Fruit fly (Drosophila melanogaster): ENCODE results near the gene Sprn.

Sprn gene

dm6 chr3L:11878815-11879214, at the start of gene Sprn:
Gene Sprn, plus strand, starts transcription at chr3L:11879115.
- TF ChIP-seq Hr83 (GFP tag; optimal IDR thresholded peaks at IDR 0.05; ENCODE audit: poor library complexity, severe bottlenecking) (no peak), Vsx2 (GFP tag; optimal IDR thresholded peaks at IDR 0.05; ENCODE audit: partially characterized antibody) (no peak), dl (GFP tag; optimal IDR thresholded peaks at IDR 0.05; ENCODE audit: insufficient read depth in 1 of 2, partially characterized antibody in 2 of 2) (no peak), jim (GFP tag; optimal IDR thresholded peaks at IDR 0.05) (no peak), sage (GFP tag; optimal IDR thresholded peaks at IDR 0.05) (no peak), dmrt93B (GFP tag; optimal IDR thresholded peaks at IDR 0.05) (no peak), rgr (GFP tag; optimal IDR thresholded peaks at IDR 0.05) (no peak), CG9705 (GFP tag; optimal IDR thresholded peaks at IDR 0.05) (no peak), usp (GFP tag; optimal IDR thresholded peaks at IDR 0.05) (no peak), h (GFP tag; optimal IDR thresholded peaks at IDR 0.05) (no peak)

dm6 chr3L:11831199-11831598, 47.7 kb upstream of the Sprn start:
- TF ChIP-seq CrebA (GFP tag; optimal IDR thresholded peaks at IDR 0.05; ENCODE audit: borderline replicate concordance): no peak
- no peak for TF ChIP-seq Jra (GFP tag; optimal IDR thresholded peaks at IDR 0.05)
- TF ChIP-seq pan (optimal IDR thresholded peaks at IDR 0.05): no peak
- TF ChIP-seq Dfd (GFP tag; optimal IDR thresholded peaks at IDR 0.05): no peak
- TF ChIP-seq Vsx2 (GFP tag; optimal IDR thresholded peaks at IDR 0.05; ENCODE audit: partially characterized antibody): no peak
- no peak for TF ChIP-seq Hnf4 (GFP tag; optimal IDR thresholded peaks at IDR 0.05)

DNA sequence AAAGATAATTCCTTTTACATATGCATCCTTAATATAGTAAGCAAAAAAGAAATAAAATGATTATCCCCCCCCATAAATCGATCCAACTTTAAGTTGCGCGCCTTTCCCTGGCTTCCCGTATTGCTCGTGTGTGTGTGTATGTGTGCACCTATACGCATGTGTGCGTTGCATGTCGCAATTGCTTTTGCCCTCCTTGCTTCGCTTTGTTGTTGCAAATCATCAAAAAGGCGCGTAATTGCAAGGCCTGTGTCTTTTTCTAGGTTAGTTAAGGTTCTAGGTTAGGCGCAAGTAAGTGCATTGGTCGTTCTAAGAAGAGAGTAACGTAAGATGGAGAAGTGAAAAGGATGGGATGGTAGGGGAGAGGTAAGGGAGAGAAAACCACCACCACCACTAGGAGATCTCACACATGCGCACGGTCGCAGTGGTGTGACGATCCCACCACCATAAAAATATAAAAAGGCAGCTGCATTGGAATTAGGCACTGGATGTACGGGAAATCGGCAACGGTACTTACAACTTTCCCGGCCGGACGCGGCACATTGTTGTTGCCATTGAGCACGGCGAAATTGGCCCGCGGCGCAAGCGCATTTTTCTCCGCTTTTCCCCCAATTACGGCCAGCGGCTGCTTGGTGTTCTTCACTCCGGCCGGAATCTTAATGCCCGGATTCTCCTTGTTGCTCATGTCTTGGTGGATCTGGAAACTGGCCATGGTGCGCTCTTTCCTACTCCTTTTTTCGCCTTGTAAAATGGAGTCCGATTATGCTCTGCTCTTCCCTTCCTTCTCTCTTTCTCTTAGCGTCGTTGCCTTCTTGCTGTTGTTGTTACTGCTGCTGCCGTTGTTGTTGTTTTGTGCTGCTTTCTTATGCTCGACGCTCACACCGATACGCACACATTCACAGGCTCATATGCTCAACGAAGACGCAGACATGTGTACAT, 46.3 kb upstream of the Sprn start:
- TF ChIP-seq fru (GFP tag; optimal IDR thresholded peaks at IDR 0.05) (no peak), woc (GFP tag; optimal IDR thresholded peaks at IDR 0.05) (no peak), sv (GFP tag; optimal IDR thresholded peaks at IDR 0.05) (no peak), dmrt93B (GFP tag; optimal IDR thresholded peaks at IDR 0.05) (no peak), dl (GFP tag; optimal IDR thresholded peaks at IDR 0.05; ENCODE audit: insufficient read depth in 1 of 2, partially characterized antibody in 2 of 2) (no peak), CG32264 (GFP tag; optimal IDR thresholded peaks at IDR 0.05) (no peak), foxo (GFP tag; optimal IDR thresholded peaks at IDR 0.05) (no peak), Rel (GFP tag; optimal IDR thresholded peaks at IDR 0.05) (no peak), Rel (tag; optimal IDR thresholded peaks at IDR 0.05) (no peak), Hr83 (GFP tag; optimal IDR thresholded peaks at IDR 0.05; ENCODE audit: poor library complexity, severe bottlenecking) (no peak), h (GFP tag; optimal IDR thresholded peaks at IDR 0.05) (no peak), Mio (GFP tag; optimal IDR thresholded peaks at IDR 0.05) (no peak), lola (GFP tag; optimal IDR thresholded peaks at IDR 0.05) (no peak), sage (GFP tag; optimal IDR thresholded peaks at IDR 0.05) (no peak)

- no peak for TF ChIP-seq dsf (GFP tag; optimal IDR thresholded peaks at IDR 0.05; ENCODE audit: borderline replicate concordance)
- TF ChIP-seq Vsx2 (GFP tag; optimal IDR thresholded peaks at IDR 0.05; ENCODE audit: partially characterized antibody): peak; percentile 22
- TF ChIP-seq Hnf4 (GFP tag; optimal IDR thresholded peaks at IDR 0.05): no peak
- peak; percentile 6 for TF ChIP-seq h (GFP tag; optimal IDR thresholded peaks at IDR 0.05)
- TF ChIP-seq rgr (GFP tag; optimal IDR thresholded peaks at IDR 0.05): peak; percentile 22
- TF ChIP-seq ey (GFP tag; optimal IDR thresholded peaks at IDR 0.05): peak; percentile 6
- no peak for TF ChIP-seq Rel (GFP tag; optimal IDR thresholded peaks at IDR 0.05)
- peak; percentile 57 for TF ChIP-seq Rel (tag; optimal IDR thresholded peaks at IDR 0.05)
- peak in 1 of 2 experiments; percentile 11 for TF ChIP-seq foxo (GFP tag; optimal IDR thresholded peaks at IDR 0.05)
- no peak for TF ChIP-seq CG32264 (GFP tag; optimal IDR thresholded peaks at IDR 0.05)
- TF ChIP-seq Dif (GFP tag; optimal IDR thresholded peaks at IDR 0.05; ENCODE audit: partially characterized antibody): peak; percentile 46
- no peak for TF ChIP-seq sv (GFP tag; optimal IDR thresholded peaks at IDR 0.05)
Observed at dm6 chr3L:11833296-11833717, 45.6 kb upstream of the Sprn start, which contains the start of gene CycA. Gene CycA, minus strand, starts transcription at chr3L:11833578.

dm6 chr3L:11836575-11837077, 42.3 kb upstream of the Sprn start, which contains the start of gene CG43064:
Gene CG43064, minus strand, starts transcription at chr3L:11836721.
- TF ChIP-seq N (GFP tag; optimal IDR thresholded peaks at IDR 0.05): no peak
- no peak for TF ChIP-seq CG9705 (GFP tag; optimal IDR thresholded peaks at IDR 0.05)
- TF ChIP-seq brk (GFP tag; optimal IDR thresholded peaks at IDR 0.05): peak; percentile 3
- no peak for TF ChIP-seq Rel (GFP tag; optimal IDR thresholded peaks at IDR 0.05)
- peak; percentile 100 for TF ChIP-seq Rel (tag; optimal IDR thresholded peaks at IDR 0.05)

All from whole organism, wandering third instar larva.